Worm (Caenorhabditis elegans) whole organism, L2 larva: ENCODE results near the gene Y59A8A.8.

ENCODE experiments used
- C34F6.9 ChIP-seq: fragments of 150-350 bp; optimal IDR thresholded peaks from 2 replicates; lab custom pipeline; 2014; ENCODE audit warnings: missing biosample characterization, missing genetic modification characterization
- F13H6.1 ChIP-seq: sonication (generic microtip); optimal IDR thresholded peaks from 2 replicates; lab custom pipeline; 2016; ENCODE audit warnings: missing genetic modification characterization, missing compliant biosample characterization
- R02D3.7 ChIP-seq: fragments of 150-350 bp; optimal IDR thresholded peaks from 2 replicates; lab custom pipeline; 2014; ENCODE audit warnings: missing biosample characterization, missing genetic modification characterization
- Y55F3AM.14 ChIP-seq: fragments of 200-800 bp; sonication (Bioruptor generic); optimal IDR thresholded peaks from 2 replicates; lab custom pipeline; 2018; ENCODE audit warnings: mild to moderate bottlenecking, missing genetic modification characterization, missing compliant biosample characterization
- ZK546.5 ChIP-seq: sonication (generic microtip); optimal IDR thresholded peaks from 2 replicates; lab custom pipeline; 2017; ENCODE audit warnings: missing biosample characterization, missing genetic modification characterization
- alr-1 ChIP-seq: fragments of 150-350 bp; optimal IDR thresholded peaks from 2 replicates; lab custom pipeline; 2014; ENCODE audit warnings: missing biosample characterization, missing genetic modification characterization
- aly-2 ChIP-seq: fragments of 150-350 bp; optimal IDR thresholded peaks from 2 replicates; lab custom pipeline; 2014; ENCODE audit warnings: missing biosample characterization, missing genetic modification characterization
- ama-1 ChIP-seq: fragments of 150-350 bp; optimal IDR thresholded peaks from 2 replicates; lab custom pipeline; 2018; ENCODE audit warnings: inconsistent platforms
- blmp-1 ChIP-seq: sonication (generic microtip); optimal IDR thresholded peaks from 2 replicates; lab custom pipeline; 2017; ENCODE audit warnings: missing genetic modification characterization, mild to moderate bottlenecking, missing compliant biosample characterization, antibody characterized with exemption, moderate library complexity; ENCODE audit not compliant: insufficient read depth
- ceh-16 ChIP-seq: fragments of 150-350 bp; optimal IDR thresholded peaks from 2 replicates; lab custom pipeline; 2014; ENCODE audit warnings: missing biosample characterization, missing genetic modification characterization
- ceh-82 ChIP-seq: fragments of 150-350 bp; optimal IDR thresholded peaks from 2 replicates; lab custom pipeline; 2014; ENCODE audit warnings: missing biosample characterization, missing genetic modification characterization
- crh-2 ChIP-seq: sonication (generic microtip); optimal IDR thresholded peaks from 2 replicates; lab custom pipeline; 2017; ENCODE audit warnings: missing biosample characterization, missing genetic modification characterization
- dmd-4 ChIP-seq: sonication (generic microtip); optimal IDR thresholded peaks from 2 replicates; lab custom pipeline; 2017; ENCODE audit warnings: missing biosample characterization, missing genetic modification characterization
- elt-1 ChIP-seq: fragments of 150-350 bp; optimal IDR thresholded peaks from 2 replicates; lab custom pipeline; 2014; ENCODE audit warnings: missing biosample characterization, missing genetic modification characterization
- fos-1 ChIP-seq: fragments of 150-350 bp; optimal IDR thresholded peaks from 2 replicates; lab custom pipeline; 2014; ENCODE audit warnings: missing biosample characterization, missing genetic modification characterization
- gmeb-1 ChIP-seq: fragments of 150-350 bp; optimal IDR thresholded peaks from 2 replicates; lab custom pipeline; 2014; ENCODE audit warnings: missing biosample characterization, missing genetic modification characterization
- lin-13 ChIP-seq: fragments of 150-350 bp; optimal IDR thresholded peaks from 2 replicates; lab custom pipeline; 2014; ENCODE audit warnings: missing biosample characterization, missing genetic modification reagents, missing genetic modification characterization
- lin-39 ChIP-seq: fragments of 150-350 bp; optimal IDR thresholded peaks from 2 replicates; lab custom pipeline; 2014; ENCODE audit warnings: missing biosample characterization, missing genetic modification reagents, missing genetic modification characterization
- lsy-2 ChIP-seq, 2 experiments: fragments of 150-350 bp in 1 of 2; sonication (generic microtip) in 1 of 2; optimal IDR thresholded peaks; 2 replicates each; lab custom pipeline; 2014 to 2017; ENCODE audit warnings: missing biosample characterization in 2 of 2, missing genetic modification characterization in 2 of 2
- mab-5 ChIP-seq: fragments of 150-350 bp; optimal IDR thresholded peaks from 2 replicates; lab custom pipeline; 2014; ENCODE audit warnings: missing biosample characterization, missing genetic modification characterization
- mbf-1 ChIP-seq: sonication (generic microtip); optimal IDR thresholded peaks from 2 replicates; lab custom pipeline; 2017; ENCODE audit warnings: missing biosample characterization, missing genetic modification characterization
- nhr-10 ChIP-seq: sonication (generic microtip); optimal IDR thresholded peaks from 2 replicates; lab custom pipeline; 2017; ENCODE audit warnings: missing biosample characterization, missing genetic modification characterization
- nhr-11 ChIP-seq: fragments of 150-350 bp; optimal IDR thresholded peaks from 2 replicates; lab custom pipeline; 2014; ENCODE audit warnings: missing biosample characterization, missing genetic modification characterization
- nhr-12 ChIP-seq: fragments of 150-350 bp; optimal IDR thresholded peaks from 2 replicates; lab custom pipeline; 2014; ENCODE audit warnings: missing biosample characterization, missing genetic modification characterization
- nhr-129 ChIP-seq: fragments of 150-350 bp; optimal IDR thresholded peaks from 2 replicates; lab custom pipeline; 2014; ENCODE audit warnings: missing biosample characterization, missing genetic modification characterization
- nhr-21 ChIP-seq: fragments of 150-350 bp; optimal IDR thresholded peaks from 2 replicates; lab custom pipeline; 2014; ENCODE audit warnings: missing biosample characterization, missing genetic modification characterization
- nhr-23 ChIP-seq: fragments of 150-350 bp; optimal IDR thresholded peaks from 2 replicates; lab custom pipeline; 2014; ENCODE audit warnings: missing biosample characterization, missing genetic modification reagents, missing genetic modification characterization
- nhr-237 ChIP-seq: fragments of 150-350 bp; optimal IDR thresholded peaks from 2 replicates; lab custom pipeline; 2014; ENCODE audit warnings: missing biosample characterization, missing genetic modification characterization
- nhr-25 ChIP-seq: fragments of 150-350 bp; sonication (generic microtip); optimal IDR thresholded peaks from 3 replicates; lab custom pipeline; 2014; ENCODE audit warnings: missing biosample characterization, missing genetic modification characterization
- nhr-77 ChIP-seq: fragments of 150-350 bp; optimal IDR thresholded peaks from 2 replicates; lab custom pipeline; 2014; ENCODE audit warnings: missing biosample characterization, missing genetic modification characterization
- peb-1 ChIP-seq: fragments of 150-350 bp; optimal IDR thresholded peaks from 2 replicates; lab custom pipeline; 2014; ENCODE audit warnings: missing biosample characterization, missing genetic modification characterization
- sem-4 ChIP-seq: fragments of 150-350 bp; optimal IDR thresholded peaks from 2 replicates; lab custom pipeline; 2014; ENCODE audit warnings: missing biosample characterization, missing genetic modification reagents, missing genetic modification characterization
- skn-1 ChIP-seq: sonication (generic microtip); optimal IDR thresholded peaks from 2 replicates; lab custom pipeline; 2017; ENCODE audit warnings: missing biosample characterization, missing genetic modification characterization
- sma-3 ChIP-seq: sonication (generic microtip); optimal IDR thresholded peaks from 2 replicates; lab custom pipeline; 2016; ENCODE audit warnings: missing genetic modification reagents, missing genetic modification characterization, missing compliant biosample characterization
- sma-9 ChIP-seq, 2 experiments: fragments of 150-350 bp in 1 of 2; sonication (generic microtip) in 1 of 2; optimal IDR thresholded peaks; 2 replicates each; lab custom pipeline; 2014 to 2016; ENCODE audit warnings: missing genetic modification characterization in 2 of 2, mild to moderate bottlenecking in 1 of 2, missing biosample characterization in 1 of 2, missing compliant biosample characterization in 1 of 2, missing genetic modification reagents in 1 of 2, moderate library complexity in 1 of 2
- snpc-4 ChIP-seq: fragments of 150-350 bp; optimal IDR thresholded peaks from 2 replicates; lab custom pipeline; 2014; ENCODE audit warnings: missing biosample characterization, missing genetic modification characterization
- unc-55 ChIP-seq: fragments of 150-350 bp; sonication (generic microtip); optimal IDR thresholded peaks from 3 replicates; lab custom pipeline; 2014; ENCODE audit warnings: missing biosample characterization, missing genetic modification reagents, missing genetic modification characterization
- zag-1 ChIP-seq: fragments of 150-350 bp; optimal IDR thresholded peaks from 2 replicates; lab custom pipeline; 2014; ENCODE audit warnings: missing biosample characterization, missing genetic modification characterization
- ztf-1 ChIP-seq: fragments of 200-800 bp; sonication (Bioruptor generic); conservative IDR thresholded peaks from 2 replicates; pipeline ENCODE4 v1.3.6; 2022; ENCODE audit warnings: missing genetic modification characterization, missing compliant biosample characterization
- ztf-4 ChIP-seq: fragments of 150-350 bp; optimal IDR thresholded peaks from 2 replicates; lab custom pipeline; 2014; ENCODE audit warnings: missing biosample characterization, missing genetic modification characterization

Gene Y59A8A.8

DNA sequence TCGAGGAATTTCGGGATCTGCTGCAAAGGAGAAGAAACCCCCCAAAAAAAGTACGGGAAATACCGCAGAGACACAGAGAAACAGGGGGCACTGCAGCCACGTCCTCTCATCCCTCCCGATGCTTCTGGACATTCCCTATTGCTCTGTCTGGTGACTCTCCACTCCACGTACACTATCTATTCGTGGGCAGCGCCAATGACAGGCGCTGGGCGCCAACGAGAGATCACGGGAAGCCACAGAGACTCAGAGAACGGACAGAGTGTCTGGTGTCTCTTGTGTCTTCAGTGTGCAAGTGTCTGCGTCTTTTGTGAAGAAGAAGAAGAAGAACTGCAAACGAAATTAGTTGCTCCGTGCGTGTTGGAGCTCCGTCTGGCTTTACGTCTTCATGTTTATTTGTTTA is 7.5 kb upstream of the Y59A8A.8 start (continued):
- no peak for TF ChIP-seq Y55F3AM.14 (GFP tag; lab: Kevin White, UChicago)
- TF ChIP-seq mab-5 (tag; lab: Kevin White, UChicago), result peak; percentile 13
- TF ChIP-seq ztf-1, result no peak
- TF ChIP-seq gmeb-1, result peak; percentile 52
- peak; percentile 23 for TF ChIP-seq ceh-16 (tag; lab: Kevin White, UChicago)
- peak; percentile 69 for TF ChIP-seq fos-1
- TF ChIP-seq nhr-21, result peak; percentile 67
- peak; percentile 74 for TF ChIP-seq zag-1
- TF ChIP-seq aly-2 (tag; lab: Kevin White, UChicago), result no peak
- TF ChIP-seq blmp-1, result peak; percentile 29
- no peak for TF ChIP-seq nhr-11
- no peak for TF ChIP-seq nhr-23 (tag; lab: Kevin White, UChicago)
- TF ChIP-seq nhr-237 (tag; lab: Kevin White, UChicago), result peak; percentile 32
- peak; percentile 91 for TF ChIP-seq nhr-129 (tag; lab: Kevin White, UChicago)
- TF ChIP-seq sma-9 (GFP tag; optimal IDR thresholded peaks at IDR 0.05; lab: Kevin White, UChicago), result peak; percentile 80
- TF ChIP-seq sma-9 (tag; optimal IDR thresholded peaks at IDR 0.05; lab: Kevin White, UChicago), result no peak
- TF ChIP-seq sem-4 (tag; lab: Kevin White, UChicago), result peak; percentile 55
- TF ChIP-seq ceh-82 (tag; lab: Kevin White, UChicago), result no peak
- TF ChIP-seq mbf-1 (tag; lab: Kevin White, UChicago), result no peak
- peak; percentile 94 for TF ChIP-seq F13H6.1
- no peak for TF ChIP-seq nhr-12
- TF ChIP-seq, all 48 proteins: peak for 25

- no peak for TF ChIP-seq nhr-77 (tag; lab: Kevin White, UChicago)
- no peak for TF ChIP-seq ZK546.5 (tag; lab: Kevin White, UChicago)
- no peak for TF ChIP-seq elt-1 (tag; lab: Kevin White, UChicago)
- no peak for TF ChIP-seq nhr-21
- no peak for TF ChIP-seq ceh-82 (tag; lab: Kevin White, UChicago)
- TF ChIP-seq ztf-1, result no peak
- no peak for TF ChIP-seq peb-1
- no peak for TF ChIP-seq mab-5 (tag; lab: Kevin White, UChicago)
- TF ChIP-seq ceh-16 (tag; lab: Kevin White, UChicago), result no peak
- no peak for TF ChIP-seq fos-1
- no peak for TF ChIP-seq blmp-1
- no peak for TF ChIP-seq sma-3
- TF ChIP-seq nhr-25 (tag; lab: Kevin White, UChicago), result no peak
- no peak for TF ChIP-seq nhr-23 (tag; lab: Kevin White, UChicago)
- no peak for TF ChIP-seq dmd-4 (tag; lab: Kevin White, UChicago)
- no peak for TF ChIP-seq lin-39 (tag; lab: Kevin White, UChicago)
- no peak for TF ChIP-seq nhr-237 (tag; lab: Kevin White, UChicago)
- no peak for TF ChIP-seq sma-9 (GFP tag; optimal IDR thresholded peaks at IDR 0.05; lab: Kevin White, UChicago)
- TF ChIP-seq sma-9 (tag; optimal IDR thresholded peaks at IDR 0.05; lab: Kevin White, UChicago), result no peak
- TF ChIP-seq F13H6.1, result no peak
- TF ChIP-seq, all 48 proteins: peak for 0
Measured at ce11 chrV:17859065-17859464, 6.3 kb upstream of the Y59A8A.8 start.

ce11 chrV:17859519-17859918 is 5.9 kb upstream of the Y59A8A.8 start:
- TF ChIP-seq nhr-23 (tag; lab: Kevin White, UChicago) (no peak), unc-55 (GFP tag; lab: Kevin White, UChicago) (no peak), zag-1 (no peak), mab-5 (tag; lab: Kevin White, UChicago) (no peak), ZK546.5 (tag; lab: Kevin White, UChicago) (no peak), nhr-237 (tag; lab: Kevin White, UChicago) (no peak), lin-39 (tag; lab: Kevin White, UChicago) (no peak), ztf-1 (no peak), nhr-10 (tag; lab: Kevin White, UChicago) (no peak), lsy-2 (tag; optimal IDR thresholded peaks at IDR 0.05; lab: Kevin White, UChicago) (no peak)

DNA sequence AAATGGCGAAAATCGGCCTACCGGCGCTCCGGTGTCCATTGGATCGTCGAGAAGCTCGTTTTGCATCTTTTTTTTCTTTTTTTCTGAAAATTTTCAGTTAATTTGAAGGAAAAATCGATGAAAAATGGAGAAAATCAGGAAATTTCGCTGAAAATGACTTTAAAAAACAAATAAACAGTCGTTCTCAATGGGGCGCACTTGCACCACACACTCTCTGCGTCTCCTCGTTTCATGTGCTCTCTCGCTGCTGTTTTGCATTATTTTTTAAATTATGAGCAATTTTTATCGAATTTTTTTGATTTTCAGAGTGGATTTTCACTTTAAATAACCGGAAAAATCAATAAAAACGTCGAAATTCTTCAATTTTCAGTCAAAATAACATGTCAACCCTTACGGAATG is 5.2 kb downstream of the Y59A8A.8 start, which contains the start of gene csn-1:
TSS of gene csn-1 (minus strand) at position 83 of the 400 bp plus-strand sequence.
- no peak for TF ChIP-seq R02D3.7
- TF ChIP-seq snpc-4 (tag; lab: Kevin White, UChicago), result no peak
- no peak for TF ChIP-seq ztf-4 (tag; lab: Kevin White, UChicago)
- peak; percentile 31 for TF ChIP-seq unc-55 (GFP tag; lab: Kevin White, UChicago)
- TF ChIP-seq skn-1 (tag; lab: Kevin White, UChicago), result no peak
- no peak for TF ChIP-seq ama-1 (lab: Kevin White, UChicago)
- no peak for TF ChIP-seq nhr-25 (tag; lab: Kevin White, UChicago)
- no peak for TF ChIP-seq alr-1 (tag; lab: Kevin White, UChicago)
- peak; percentile 4 for TF ChIP-seq lin-13 (GFP tag; lab: Kevin White, UChicago)
- no peak for TF ChIP-seq mbf-1 (tag; lab: Kevin White, UChicago)
- TF ChIP-seq mab-5 (tag; lab: Kevin White, UChicago), result no peak
- no peak for TF ChIP-seq crh-2 (tag; lab: Kevin White, UChicago)
- no peak for TF ChIP-seq C34F6.9 (tag; lab: Kevin White, UChicago)
- TF ChIP-seq ztf-1, result no peak
- no peak for TF ChIP-seq ceh-16 (tag; lab: Kevin White, UChicago)
- no peak for TF ChIP-seq zag-1
- TF ChIP-seq, all 48 proteins: peak for 2
